Fruit fly (Drosophila melanogaster) ovary, adult (tissue): Measurements from ENCODE around the gene CG8319.

Source experiments
- CG17801 ChIP-seq: fragments of 200-800 bp; optimal IDR thresholded peaks from 2 replicates; lab custom pipeline; 2019; ENCODE audit warnings: missing biosample characterization, mild to moderate bottlenecking, missing genetic modification characterization, moderate library complexity; ENCODE audit not compliant: partially characterized antibody

CG8319 gene

DNA sequence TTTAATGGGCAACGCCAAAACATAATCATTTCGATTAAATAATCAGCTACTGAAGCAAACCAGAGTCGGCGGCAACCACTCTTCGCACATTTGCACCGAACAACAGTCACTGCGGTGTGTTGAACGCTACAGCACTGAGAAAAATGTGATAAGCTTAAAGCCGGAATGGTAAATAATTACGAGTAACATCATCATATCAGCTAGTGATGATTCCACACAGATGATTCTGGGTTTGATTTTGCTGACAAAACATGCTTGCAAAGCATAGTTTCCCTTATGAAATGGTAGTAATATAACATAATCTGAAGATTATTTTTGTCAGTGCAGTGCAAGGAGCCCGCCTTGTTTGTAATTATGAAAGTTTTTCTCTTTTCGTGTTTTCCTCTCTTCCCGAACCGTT, 29.0 kb upstream of the CG8319 start:
- no peak for TF ChIP-seq CG17801

DNA sequence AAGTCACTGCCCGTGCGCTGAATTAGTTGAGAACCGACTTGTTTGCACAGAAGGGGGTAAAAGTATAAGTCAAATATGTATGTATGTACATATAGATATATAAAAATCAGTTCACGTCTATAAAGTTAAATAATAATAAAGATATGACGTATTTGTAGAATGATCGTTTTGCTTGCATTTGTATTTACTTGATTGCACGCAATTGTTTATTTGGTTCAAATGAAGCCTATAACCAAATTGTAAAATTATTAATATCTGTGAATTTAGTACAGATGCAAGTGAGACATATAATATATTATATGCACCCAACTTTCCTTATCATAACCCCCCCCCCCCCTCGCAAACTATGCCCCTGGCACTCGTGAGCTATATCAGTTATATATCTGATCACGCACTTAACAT, 26.6 kb upstream of the CG8319 start:
- TF ChIP-seq CG17801 = peak; percentile 74

DNA sequence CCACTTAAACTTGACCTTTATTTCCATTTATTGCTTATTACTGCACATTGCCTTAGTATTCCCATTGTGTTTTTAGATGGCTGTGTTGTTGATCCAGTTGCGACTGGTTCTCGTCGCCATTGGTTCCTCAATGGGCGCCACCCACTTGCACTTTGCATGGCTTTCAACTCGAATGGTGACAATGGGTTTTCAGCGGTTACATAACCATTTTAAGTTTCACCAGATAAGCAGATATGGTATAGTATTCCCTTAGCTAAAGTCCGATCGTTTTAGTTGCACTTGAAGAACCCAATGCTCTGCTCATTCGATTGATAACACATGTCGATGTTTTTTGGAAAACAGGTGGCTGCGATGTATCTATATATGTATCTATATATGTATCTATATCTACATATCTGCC, 25.2 kb upstream of the CG8319 start:
- peak; percentile 40 for TF ChIP-seq CG17801

DNA sequence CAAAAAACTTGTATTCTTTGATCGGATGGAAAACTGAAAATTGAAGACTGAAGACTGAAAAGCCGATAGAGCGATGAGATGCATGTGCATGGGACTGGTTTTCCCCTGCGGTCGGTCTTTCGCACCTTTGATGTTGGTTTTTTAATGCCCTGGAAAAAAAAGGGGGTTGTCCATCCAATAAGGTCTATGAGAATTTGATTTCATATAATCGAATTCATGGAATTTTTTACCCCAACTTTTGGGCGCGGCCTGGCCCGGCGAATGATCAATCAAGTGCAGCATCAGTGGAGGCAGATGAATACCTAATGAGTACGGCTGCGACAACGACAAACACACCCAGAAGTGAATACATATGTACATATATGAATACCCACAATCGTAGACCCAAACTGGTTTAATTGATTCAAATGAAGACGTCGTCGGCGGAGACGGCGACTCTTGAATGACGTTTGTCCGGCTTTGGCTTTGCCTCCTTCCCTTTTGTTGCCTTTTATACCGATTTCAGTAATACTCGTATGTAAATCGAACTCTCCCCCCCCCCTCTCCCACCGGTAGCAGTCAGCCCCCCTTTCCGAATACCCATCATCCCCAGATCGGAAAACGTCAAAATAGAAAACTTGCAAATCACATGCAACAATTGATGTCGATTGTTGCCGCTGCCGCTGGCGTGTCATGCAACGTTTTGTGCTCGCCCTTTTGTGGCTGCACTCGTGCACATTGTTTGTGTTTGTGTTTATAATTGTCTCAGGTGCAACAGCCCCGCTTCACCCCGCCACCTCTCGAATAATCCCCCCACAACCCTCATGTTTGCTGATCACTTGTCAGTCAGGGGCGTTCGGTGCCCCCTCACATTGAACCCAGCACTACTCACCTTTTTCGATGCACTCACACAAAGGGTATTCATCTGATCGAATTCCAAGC, 23.8 kb upstream of the CG8319 start:
- TF ChIP-seq CG17801 = no peak

DNA sequence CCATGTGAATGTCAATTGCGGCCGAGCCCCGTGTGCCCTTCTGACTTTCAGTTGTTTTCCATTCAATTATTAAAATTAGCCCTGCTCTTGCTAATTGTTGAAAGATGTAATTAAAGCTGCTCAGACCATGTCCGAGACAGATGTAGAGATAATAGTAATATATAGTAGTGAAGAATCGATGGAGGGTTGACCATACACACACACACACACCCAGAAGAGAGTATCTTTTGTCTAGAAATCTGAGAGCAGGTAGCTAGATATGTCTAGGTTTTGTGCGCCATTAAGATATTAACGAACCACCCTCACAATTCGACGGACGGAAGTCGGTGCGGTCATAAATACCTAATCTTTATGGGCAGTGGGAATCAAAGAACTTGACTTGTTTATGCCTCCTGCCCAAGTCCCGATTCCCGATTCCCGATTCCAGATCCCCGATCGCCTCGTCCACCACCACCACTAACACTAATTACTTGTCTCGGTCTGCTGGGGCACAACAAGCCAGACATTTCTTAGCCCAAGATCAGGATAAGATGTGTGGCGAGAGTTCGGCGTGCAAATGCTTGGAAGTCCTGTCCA, 22.6 kb upstream of the CG8319 start:
- no peak for TF ChIP-seq CG17801

DNA sequence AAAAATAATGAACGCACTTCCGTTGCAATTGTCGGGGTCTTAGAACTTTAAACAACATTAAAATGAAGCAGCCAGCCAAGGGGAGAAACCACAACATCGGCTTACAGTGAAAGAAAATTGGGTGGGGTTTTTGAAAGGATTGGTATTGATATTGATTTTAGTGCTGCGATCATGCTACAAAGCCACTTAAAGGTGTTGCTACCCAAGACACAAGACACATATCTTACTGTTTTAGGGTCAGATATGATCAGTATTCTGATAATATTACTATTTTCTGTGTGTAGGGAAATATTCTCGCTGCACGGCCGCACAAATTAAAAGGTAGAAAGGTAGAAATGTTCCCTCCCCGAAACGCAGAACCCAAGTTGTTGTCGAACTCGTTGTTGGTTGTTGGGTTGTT, 22.0 kb upstream of the CG8319 start:
- TF ChIP-seq CG17801 = no peak

DNA sequence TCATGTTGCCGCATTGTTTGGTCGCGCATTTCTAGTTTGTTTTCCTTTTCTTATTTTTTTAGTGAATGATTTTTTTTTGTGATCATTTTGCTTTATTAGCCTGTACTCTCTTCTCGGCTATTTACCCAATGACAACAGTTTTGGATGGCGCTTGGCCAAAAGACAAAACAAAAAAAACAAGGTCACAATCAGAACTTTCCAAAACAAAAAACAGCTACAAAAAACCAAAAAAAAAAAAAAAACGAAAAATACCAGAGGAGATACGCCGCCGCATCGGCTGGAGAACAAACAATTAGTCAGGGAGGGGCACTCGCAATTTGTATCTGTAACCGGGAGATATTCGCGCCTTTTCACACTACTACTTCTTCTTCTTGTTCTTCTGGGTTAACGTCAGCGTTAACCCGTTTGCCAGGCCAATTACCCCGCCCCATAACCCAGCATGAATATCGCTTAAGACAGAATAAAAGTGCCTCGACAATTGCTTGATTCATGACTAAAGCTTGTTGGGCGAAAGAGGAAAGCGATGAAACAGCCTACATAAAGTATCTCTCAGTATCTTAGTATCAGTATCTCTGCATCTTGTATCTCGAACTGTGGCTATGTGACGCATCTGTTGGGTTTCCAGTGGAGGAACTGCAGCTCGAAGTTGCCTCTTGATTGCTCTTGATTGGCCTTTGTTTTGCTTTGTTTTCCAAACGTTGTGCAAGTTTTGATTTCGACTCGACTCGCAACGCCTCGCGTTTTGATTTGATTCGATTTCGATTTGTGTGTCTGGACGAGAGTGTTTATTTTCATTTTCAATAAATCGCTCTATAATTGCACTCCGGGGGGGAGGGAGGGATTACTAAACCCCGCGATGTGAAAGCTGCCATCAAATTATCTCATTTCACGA, 20.0 kb upstream of the CG8319 start:
- TF ChIP-seq CG17801 = no peak

DNA sequence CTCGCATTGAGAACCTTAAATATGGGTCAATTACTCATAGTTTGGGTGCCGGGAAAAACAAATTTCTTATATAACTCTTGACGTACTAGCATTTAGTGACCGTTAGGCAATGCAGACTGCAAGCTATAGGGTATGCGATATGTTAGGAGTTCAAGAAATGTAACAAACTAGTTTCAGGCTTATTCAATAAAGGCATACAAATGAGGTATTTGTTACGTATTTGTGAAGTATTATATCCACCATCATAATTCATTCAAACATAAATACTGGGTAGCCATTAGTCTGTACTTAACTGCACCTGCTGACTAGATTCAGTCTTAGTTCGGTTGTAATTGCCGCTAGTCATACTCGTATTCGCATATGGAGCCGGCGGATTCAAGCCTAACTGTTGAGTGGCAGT, 18.9 kb upstream of the CG8319 start:
- TF ChIP-seq CG17801 = no peak

DNA sequence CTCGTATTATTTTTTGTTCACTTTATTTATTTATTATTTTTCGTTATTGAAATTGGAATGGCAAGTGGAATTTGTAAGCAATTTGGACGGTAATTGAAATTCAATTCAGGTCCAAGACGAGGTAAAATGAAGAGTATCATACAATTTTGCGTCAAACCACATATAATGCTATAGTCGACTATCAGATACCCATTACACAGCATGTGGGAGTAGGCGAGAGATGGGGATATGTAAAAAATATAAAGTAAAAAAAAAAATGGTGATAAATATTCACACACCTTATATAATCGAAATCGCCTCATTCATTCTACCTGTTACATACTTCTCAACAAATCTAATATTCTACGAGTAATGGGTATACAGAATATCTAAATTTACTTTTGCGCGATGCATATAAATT, 14.9 kb upstream of the CG8319 start:
- TF ChIP-seq CG17801 = no peak

DNA sequence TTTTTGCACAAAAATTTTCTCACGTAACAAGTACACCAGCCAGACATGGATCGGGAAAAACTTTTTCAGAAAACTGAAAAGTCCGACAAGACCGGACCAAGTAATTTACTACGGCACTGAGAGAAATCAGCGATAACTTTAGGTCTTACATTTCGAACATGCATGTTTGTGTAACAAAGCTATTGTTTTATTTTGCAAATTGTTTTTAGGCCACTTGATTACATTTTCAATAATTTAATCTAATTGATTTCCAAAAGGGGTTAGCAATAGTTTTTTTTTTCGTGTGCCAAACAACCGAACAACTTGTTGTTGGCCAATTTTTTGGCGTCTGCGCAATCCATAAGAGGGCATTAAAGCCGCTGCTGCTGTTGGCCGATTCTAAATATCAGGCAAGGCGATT, 14.0 kb upstream of the CG8319 start:
- no peak for TF ChIP-seq CG17801

DNA sequence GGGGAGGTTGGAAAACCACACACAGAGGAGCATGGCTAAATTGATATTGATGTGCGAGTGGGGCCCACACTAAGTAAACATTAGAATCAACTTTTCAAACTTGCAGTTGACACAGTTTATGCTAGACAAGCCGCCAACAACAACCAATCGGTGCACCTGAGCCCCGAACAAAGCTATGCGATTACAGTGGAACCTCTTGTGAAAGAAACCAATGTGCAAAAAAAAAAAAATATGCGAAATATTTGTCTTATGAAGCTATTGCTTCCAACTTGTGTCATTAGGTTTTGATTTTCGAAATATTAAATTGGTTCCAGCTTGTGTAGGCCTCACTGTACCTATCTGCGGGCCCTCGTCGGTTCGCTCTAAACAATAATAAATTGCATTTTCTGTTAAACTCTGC, 8.8 kb upstream of the CG8319 start:
- TF ChIP-seq CG17801 = peak; percentile 85

DNA sequence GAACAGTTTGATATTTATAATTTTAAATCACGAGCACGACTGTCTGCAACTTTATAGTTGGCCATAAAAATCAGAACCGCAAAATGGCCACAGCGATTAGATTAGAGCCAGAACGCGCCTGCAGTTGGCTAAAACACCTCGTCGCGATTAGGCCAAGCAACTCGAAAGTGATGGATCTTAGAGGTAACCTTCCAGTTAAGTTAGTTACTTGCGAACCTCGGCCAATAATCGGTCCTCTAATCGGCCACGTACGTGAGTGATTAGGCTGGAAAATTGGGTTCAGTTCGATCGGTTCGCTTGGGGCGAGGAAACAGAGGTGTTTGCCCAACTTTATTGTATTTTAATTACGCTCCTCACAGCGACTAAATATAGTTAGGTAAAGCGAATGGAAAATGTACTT, 6.8 kb upstream of the CG8319 start:
- TF ChIP-seq CG17801 = no peak

DNA sequence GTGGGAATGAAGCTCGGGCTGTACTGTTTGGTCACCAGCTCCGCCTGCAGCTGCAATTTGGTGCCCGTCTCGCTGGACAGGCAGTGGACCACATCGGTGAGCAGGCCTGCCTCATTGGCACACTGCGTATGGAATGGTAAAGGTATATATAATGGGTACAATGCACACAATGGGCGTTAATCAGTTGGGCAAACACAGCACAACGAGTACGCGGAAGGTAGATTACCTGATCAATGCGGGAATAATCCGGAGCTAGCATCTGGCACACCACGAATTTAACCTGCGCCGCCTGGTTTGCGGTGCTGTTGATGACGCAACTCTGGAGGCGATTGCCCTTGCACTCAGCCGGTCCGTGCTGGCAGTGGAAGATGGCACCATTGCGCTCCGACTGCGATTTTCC, 1.7 kb upstream of the CG8319 start:
- no peak for TF ChIP-seq CG17801

DNA sequence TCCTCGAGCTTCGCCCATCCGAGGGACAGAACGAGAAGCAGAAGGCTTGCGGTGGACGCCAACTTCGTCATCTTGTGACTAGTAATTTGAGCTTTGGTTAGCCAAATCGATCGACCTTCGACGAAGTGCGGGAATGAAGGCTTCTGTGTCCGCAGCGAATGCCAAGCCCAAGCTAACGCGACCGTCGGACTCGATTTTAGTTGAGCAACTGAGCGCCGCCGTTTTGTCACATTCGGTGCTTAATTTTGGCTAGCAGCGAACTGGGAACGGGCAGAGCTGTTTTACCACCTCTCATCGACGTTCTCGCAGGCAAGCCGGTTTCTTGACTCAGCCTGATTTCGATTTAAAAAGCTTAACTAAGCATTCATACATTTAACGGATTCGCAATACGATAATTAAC, 855 bp upstream of the CG8319 start:
- TF ChIP-seq CG17801 = no peak

DNA sequence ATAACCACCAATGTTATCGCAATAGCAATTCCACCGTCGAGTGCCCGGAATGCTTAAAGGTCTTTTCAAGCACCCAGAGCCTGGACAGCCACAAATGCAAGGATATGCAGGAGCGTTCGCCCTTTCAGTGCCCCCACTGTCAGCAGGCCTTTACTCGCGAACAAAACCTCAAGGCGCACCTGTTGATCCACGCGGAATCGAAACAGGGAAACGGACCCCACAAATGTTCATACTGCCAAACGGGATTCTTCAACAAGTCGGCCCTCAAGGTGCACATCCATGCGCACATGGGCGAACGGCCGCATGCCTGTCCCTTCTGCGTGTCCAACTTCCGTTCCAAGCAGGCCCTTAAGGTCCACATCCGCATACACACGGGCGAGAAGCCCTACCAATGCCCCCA, 915 bp downstream of the CG8319 start:
- TF ChIP-seq CG17801 = no peak

DNA sequence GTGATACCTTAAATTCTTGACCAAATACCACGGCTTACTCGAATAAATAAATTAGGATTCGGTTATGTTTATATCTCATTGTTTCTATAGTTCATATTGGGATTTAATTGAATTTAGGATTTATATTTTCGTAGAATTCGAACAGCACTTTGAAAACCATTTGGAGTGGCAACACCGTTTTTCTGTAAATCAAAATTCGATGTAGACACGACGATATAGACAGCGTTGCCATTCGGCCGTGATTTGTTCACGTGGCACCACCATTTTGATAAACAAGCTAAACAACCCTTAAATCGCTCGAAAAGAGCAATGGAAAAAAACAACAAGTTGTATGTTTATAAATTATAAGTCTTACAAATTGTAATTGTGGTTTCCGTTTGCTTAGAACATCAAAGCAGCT, 1.5 kb downstream of the CG8319 start:
- no peak for TF ChIP-seq CG17801

DNA sequence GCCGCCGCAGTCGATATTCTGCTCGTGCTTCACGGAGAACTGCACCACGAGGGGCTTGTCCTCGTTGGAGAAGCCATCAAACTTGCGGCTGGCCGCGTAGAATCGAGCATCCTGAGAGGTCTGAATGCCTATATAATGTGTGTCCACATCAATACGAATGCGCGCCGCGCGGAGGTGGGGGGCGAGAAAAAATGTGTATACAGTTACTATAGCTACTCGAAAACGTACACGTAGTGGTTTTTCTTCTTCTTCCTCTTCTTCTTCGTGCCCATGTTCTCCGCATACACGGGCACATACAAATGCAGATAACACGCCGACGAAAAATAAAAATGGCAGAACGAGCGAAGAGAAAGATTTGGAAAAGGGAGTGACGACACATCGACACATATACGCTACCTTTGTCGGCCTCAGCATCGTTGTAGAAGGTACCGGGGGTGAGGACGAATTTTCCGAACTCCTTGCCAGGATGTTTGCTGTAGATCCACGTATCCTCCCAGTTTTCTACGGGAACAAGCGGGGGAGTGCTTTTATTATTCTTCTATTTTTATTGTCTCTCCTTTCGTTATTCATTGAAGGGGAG, 3.0 kb downstream of the CG8319 start:
- no peak for TF ChIP-seq CG17801
